Worm (Caenorhabditis elegans) whole organism, young adult: ENCODE measurements around the gene bgnt-1.4.

Experiments
- aptf-2 ChIP-seq: fragments of 200-800 bp; sonication (Bioruptor generic); conservative IDR thresholded peaks from 2 replicates; pipeline ENCODE4 v1.3.6; 2022; ENCODE audit warnings: missing genetic modification reagents, missing genetic modification characterization, missing compliant biosample characterization
- ceh-58 ChIP-seq: fragments of 200-800 bp; sonication (Bioruptor generic); IDR thresholded peaks from 2 replicates; pipeline ENCODE4 v1.3.6; 2022; ENCODE audit warnings: missing genetic modification characterization, missing compliant biosample characterization
- die-1 ChIP-seq: sonication (generic microtip); optimal IDR thresholded peaks from 2 replicates; lab custom pipeline; 2016; ENCODE audit warnings: missing genotype, mild to moderate bottlenecking, missing genetic modification characterization, missing compliant biosample characterization

ce11 chrV:4754684-4755211 is 6.0 kb upstream of the bgnt-1.4 start:
- no peak for TF ChIP-seq die-1 (tag; lab: Kevin White, UChicago)
- TF ChIP-seq aptf-2 (GFP tag; lab: Robert Waterston, UW): no peak
- TF ChIP-seq ceh-58 (GFP tag; lab: Robert Waterston, UW): no peak
